Worm (Caenorhabditis elegans): Measurements from ENCODE around the gene ttr-10.

ce11 chrV:7520077-7520476 is 33.6 kb downstream of the ttr-10 start, which contains the start of gene srb-19:
- TF ChIP-seq med-1 (GFP tag; optimal IDR thresholded peaks at IDR 0.05; ENCODE audit: insufficient read depth) (no peak), T22C8.4 (GFP tag; IDR thresholded peaks at IDR 0.05) (no peak)
